Worm (Caenorhabditis elegans) whole organism, L4/young adult: ENCODE measurements around the gene ets-10.

Experiments
- W03F9.2 ChIP-seq: fragments of 150-350 bp; optimal IDR thresholded peaks from 2 replicates; lab custom pipeline; 2014; ENCODE audit warnings: missing biosample characterization, missing genetic modification characterization
- dao-5 ChIP-seq: sonication (generic microtip); optimal IDR thresholded peaks from 2 replicates; lab custom pipeline; 2016; ENCODE audit warnings: missing genotype, missing genetic modification characterization, moderate library complexity, missing compliant biosample characterization

- TF ChIP-seq W03F9.2 (tag; lab: Kevin White, UChicago) (no peak), dao-5 (tag; lab: Kevin White, UChicago) (no peak)
These were observed 11.0 kb downstream of the ets-10 start for ce11 chrX:4294957-4295356.
